Worm (Caenorhabditis elegans) whole organism, late embryonic: Measurements from ENCODE around the gene F59B1.4.

ENCODE experiments used
- ama-1 ChIP-seq: fragments of 150-350 bp; optimal IDR thresholded peaks from 2 replicates; lab custom pipeline; 2014
- ceh-19 ChIP-seq: fragments of 200-800 bp; sonication (Bioruptor generic); optimal IDR thresholded peaks from 2 replicates; lab custom pipeline; 2018; ENCODE audit warnings: mild to moderate bottlenecking, missing genetic modification characterization, missing compliant biosample characterization
- ceh-22 ChIP-seq: sonication (generic microtip); optimal IDR thresholded peaks from 2 replicates; lab custom pipeline; 2017; ENCODE audit warnings: missing biosample characterization, missing genetic modification characterization
- ceh-31 ChIP-seq: sonication (generic microtip); optimal IDR thresholded peaks from 2 replicates; lab custom pipeline; 2016; ENCODE audit warnings: missing genetic modification characterization, missing compliant biosample characterization
- ceh-9 ChIP-seq: sonication (generic microtip); optimal IDR thresholded peaks from 2 replicates; lab custom pipeline; 2016; ENCODE audit warnings: mild to moderate bottlenecking, missing genetic modification characterization, inconsistent platforms, missing compliant biosample characterization
- hlh-6 ChIP-seq: sonication (generic microtip); optimal IDR thresholded peaks from 2 replicates; lab custom pipeline; 2016; ENCODE audit warnings: missing genotype, missing genetic modification characterization, missing compliant biosample characterization
- lin-11 ChIP-seq: fragments of 200-800 bp; sonication (Bioruptor generic); optimal IDR thresholded peaks from 2 replicates; lab custom pipeline; 2018; ENCODE audit warnings: mild to moderate bottlenecking, missing genetic modification characterization, missing compliant biosample characterization
- nhr-11 ChIP-seq: fragments of 150-350 bp; optimal IDR thresholded peaks from 2 replicates; lab custom pipeline; 2014; ENCODE audit warnings: missing biosample characterization, missing genetic modification characterization
- pat-9 ChIP-seq: fragments of 200-800 bp; sonication (Bioruptor generic); optimal IDR thresholded peaks from 2 replicates; lab custom pipeline; 2018; ENCODE audit warnings: mild to moderate bottlenecking, missing genetic modification characterization, moderate library complexity, missing compliant biosample characterization
- pqm-1 ChIP-seq: sonication (generic microtip); optimal IDR thresholded peaks from 2 replicates; lab custom pipeline; 2016; ENCODE audit warnings: missing genetic modification characterization, missing compliant biosample characterization
- tbx-2 ChIP-seq: sonication (generic microtip); optimal IDR thresholded peaks from 2 replicates; lab custom pipeline; 2016; ENCODE audit warnings: missing genetic modification characterization, missing compliant biosample characterization
- unc-42 ChIP-seq: sonication (generic microtip); optimal IDR thresholded peaks from 2 replicates; lab custom pipeline; 2016; ENCODE audit warnings: missing genotype, missing genetic modification characterization, missing compliant biosample characterization

DNA sequence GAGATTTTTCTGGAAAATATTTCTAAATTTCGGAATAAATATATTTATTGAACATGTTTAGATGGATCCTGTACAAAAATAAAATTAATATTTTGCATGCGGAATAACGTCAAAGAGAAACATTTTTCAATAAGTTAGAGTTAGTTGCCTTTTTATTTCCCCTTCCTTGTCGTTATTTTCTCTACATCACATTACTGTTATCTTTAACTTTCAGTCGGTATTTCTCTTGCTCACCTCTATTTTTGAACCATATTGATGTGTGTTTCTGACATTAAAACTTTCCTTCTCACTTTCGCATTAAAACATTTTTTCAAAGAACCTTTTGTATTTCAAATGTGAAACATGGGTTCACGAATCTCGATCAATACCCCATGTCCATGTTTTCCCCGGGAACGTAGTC, 43.7 kb upstream of the F59B1.4 start, which contains the start of gene Y39H10B.3:
- TF ChIP-seq nhr-11 (tag; lab: Kevin White, UChicago) (no peak), ceh-31 (tag; lab: Kevin White, UChicago) (no peak), unc-42 (no peak), pat-9 (no peak), ama-1 (lab: Kevin White, UChicago) (no peak), ceh-22 (tag; lab: Kevin White, UChicago) (no peak), pqm-1 (tag; lab: Kevin White, UChicago) (no peak), ceh-9 (no peak), hlh-6 (tag; lab: Kevin White, UChicago) (no peak), ceh-19 (GFP tag; lab: Kevin White, UChicago) (no peak), tbx-2 (no peak), lin-11 (tag; lab: Kevin White, UChicago) (no peak)
